Worm (Caenorhabditis elegans): Measurements from ENCODE around the gene T05A8.3.
A peak's percentile ranks its signal among the peaks of the same experiment; 100 is the strongest.

Gene T05A8.3

DNA sequence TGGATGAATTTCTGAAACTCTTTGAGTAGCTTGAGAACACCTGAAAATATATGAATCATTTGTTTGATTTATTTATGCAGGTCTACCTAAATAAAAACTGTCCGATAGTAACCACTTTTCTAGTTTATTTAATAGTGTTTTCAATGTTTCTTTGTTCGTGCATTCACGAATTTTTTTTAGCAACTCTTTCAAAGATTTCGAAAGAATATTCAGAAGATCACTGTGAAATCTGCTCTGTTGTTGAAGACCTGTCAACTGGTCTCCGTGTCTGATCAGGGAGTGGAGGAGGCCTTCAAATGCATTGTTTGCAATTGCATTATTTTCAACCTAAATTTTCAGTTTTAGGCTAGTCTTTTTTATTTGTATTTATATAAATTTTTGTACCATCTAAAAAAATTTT, 7.3 kb downstream of the T05A8.3 start, which contains the start of gene T05A8.1:
Gene T05A8.1, minus strand, starts transcription at position 101 of the 400 bp plus-strand sequence.
- no peak for TF ChIP-seq aly-2 (tag; optimal IDR thresholded peaks at IDR 0.05)
- no peak for TF ChIP-seq nhr-11 (tag; optimal IDR thresholded peaks at IDR 0.05)
- TF ChIP-seq ZK546.5 (tag; optimal IDR thresholded peaks at IDR 0.05), result no peak
- no peak for TF ChIP-seq egl-5 (tag; optimal IDR thresholded peaks at IDR 0.05)
- TF ChIP-seq mml-1 (tag; optimal IDR thresholded peaks at IDR 0.05), result no peak
- TF ChIP-seq ceh-9 (tag; optimal IDR thresholded peaks at IDR 0.05), result no peak
- no peak for TF ChIP-seq mdl-1 (tag; optimal IDR thresholded peaks at IDR 0.05)
- TF ChIP-seq hmg-11 (tag; optimal IDR thresholded peaks at IDR 0.05), result no peak
- TF ChIP-seq nhr-67 (tag; optimal IDR thresholded peaks at IDR 0.05), result no peak
- TF ChIP-seq nhr-76 (tag; optimal IDR thresholded peaks at IDR 0.05), result no peak
- TF ChIP-seq fkh-10 (GFP tag; optimal IDR thresholded peaks at IDR 0.05), result no peak
- TF ChIP-seq ztf-11 (tag; optimal IDR thresholded peaks at IDR 0.05), result no peak
- no peak for TF ChIP-seq pqm-1 (tag; optimal IDR thresholded peaks at IDR 0.05)
- no peak for TF ChIP-seq pha-4 (tag; optimal IDR thresholded peaks at IDR 0.05)

DNA sequence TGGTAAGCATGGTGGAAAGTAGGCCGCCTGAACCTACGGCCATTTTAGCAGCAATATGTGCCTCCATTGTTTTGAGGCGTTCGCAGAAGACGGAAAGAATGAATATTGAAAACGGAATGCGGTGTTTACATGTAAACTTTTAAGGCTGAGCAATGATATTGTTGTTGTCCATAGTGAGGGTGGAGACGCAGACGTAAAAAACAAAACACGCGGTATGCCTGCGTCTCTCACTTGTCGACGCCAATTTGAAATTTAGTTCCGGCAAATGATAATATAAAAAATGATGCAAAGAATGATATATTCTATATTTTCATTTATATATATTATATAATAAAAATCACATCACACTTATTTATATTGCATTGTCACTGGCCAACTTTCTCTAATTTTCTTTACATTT, 9.4 kb downstream of the T05A8.3 start, which contains the start of gene Y47G7B.2:
Gene Y47G7B.2, minus strand, starts transcription at position 143 of the 400 bp plus-strand sequence.
- TF ChIP-seq fkh-10 (GFP tag; optimal IDR thresholded peaks at IDR 0.05) (no peak), egl-5 (tag; optimal IDR thresholded peaks at IDR 0.05) (peak; percentile 15), tbx-2 (tag; optimal IDR thresholded peaks at IDR 0.05) (no peak), lin-39 (tag; optimal IDR thresholded peaks at IDR 0.05) (peak; percentile 16), elt-2 (tag; optimal IDR thresholded peaks at IDR 0.05) (peak; percentile 23)

DNA sequence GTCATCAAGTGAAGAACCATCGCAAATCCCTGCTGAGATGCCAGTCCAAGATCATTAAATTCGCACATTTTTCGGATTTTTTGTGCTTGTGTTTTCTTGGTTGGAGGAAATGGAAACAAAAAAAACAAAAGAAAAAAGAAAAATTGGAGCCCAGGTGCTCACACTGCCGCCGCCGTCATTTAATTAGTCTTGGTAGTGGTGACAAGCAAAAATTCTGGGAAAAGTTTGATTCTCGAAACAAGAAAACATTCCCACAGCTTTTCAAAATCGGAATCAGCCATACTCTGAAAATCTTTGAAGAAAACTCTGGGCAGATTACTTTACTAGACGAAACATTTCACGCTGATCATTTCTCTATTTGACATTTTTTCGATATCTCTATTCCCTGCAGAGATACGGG, 12.0 kb downstream of the T05A8.3 start, which contains the start of gene srh-128:
Gene srh-128, minus strand, starts transcription at position 101 of the 400 bp plus-strand sequence.
- TF ChIP-seq ceh-16 (tag; optimal IDR thresholded peaks at IDR 0.05) (no peak), aly-2 (tag; optimal IDR thresholded peaks at IDR 0.05) (no peak), lsy-12 (tag; optimal IDR thresholded peaks at IDR 0.05) (no peak), elt-2 (tag; optimal IDR thresholded peaks at IDR 0.05) (no peak), ceh-9 (tag; optimal IDR thresholded peaks at IDR 0.05) (no peak), sea-2 (GFP tag; optimal IDR thresholded peaks at IDR 0.05) (no peak), fos-1 (tag; optimal IDR thresholded peaks at IDR 0.05) (no peak), nhr-28 (tag; optimal IDR thresholded peaks at IDR 0.05) (no peak), ama-1 (optimal IDR thresholded peaks at IDR 0.05) (no peak), daf-12 (tag; optimal IDR thresholded peaks at IDR 0.05) (no peak), nhr-67 (tag; optimal IDR thresholded peaks at IDR 0.05) (no peak), nhr-43 (tag; optimal IDR thresholded peaks at IDR 0.05; ENCODE audit: poor library complexity, severe bottlenecking) (no peak), lin-39 (tag; optimal IDR thresholded peaks at IDR 0.05) (no peak), tbx-2 (tag; optimal IDR thresholded peaks at IDR 0.05) (no peak)

DNA sequence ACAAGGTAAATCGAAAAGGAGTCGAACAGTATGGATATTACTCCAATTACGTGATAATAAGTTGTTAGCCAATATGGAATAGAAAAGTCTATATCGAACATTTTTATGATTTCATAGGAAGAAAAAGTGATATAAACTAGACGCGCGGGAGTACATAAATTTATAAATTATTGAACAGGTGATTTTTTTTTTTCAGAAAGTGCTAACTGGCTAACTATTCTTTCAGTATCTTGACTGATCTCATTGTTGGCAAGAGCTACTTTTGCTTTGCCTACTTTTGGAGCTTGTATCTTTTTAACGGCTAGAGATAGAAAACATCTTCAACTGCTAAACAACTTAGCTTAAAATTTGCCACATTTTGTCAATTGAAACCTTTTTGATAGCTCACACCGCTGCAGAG, 14.5 kb downstream of the T05A8.3 start, which contains the start of gene sri-60:
Gene sri-60, minus strand, starts transcription at position 101 of the 400 bp plus-strand sequence.
- TF ChIP-seq nhr-23 (tag; optimal IDR thresholded peaks at IDR 0.05) (no peak), sea-2 (GFP tag; optimal IDR thresholded peaks at IDR 0.05) (no peak), mdl-1 (tag; optimal IDR thresholded peaks at IDR 0.05) (no peak), ceh-16 (tag; optimal IDR thresholded peaks at IDR 0.05) (no peak), nhr-43 (tag; optimal IDR thresholded peaks at IDR 0.05; ENCODE audit: poor library complexity, severe bottlenecking) (no peak), elt-2 (tag; optimal IDR thresholded peaks at IDR 0.05) (no peak), R02D3.7 (tag; optimal IDR thresholded peaks at IDR 0.05) (no peak), nhr-28 (tag; optimal IDR thresholded peaks at IDR 0.05) (no peak), ceh-28 (tag; optimal IDR thresholded peaks at IDR 0.05) (no peak), daf-12 (tag; optimal IDR thresholded peaks at IDR 0.05) (no peak), ztf-4 (tag; optimal IDR thresholded peaks at IDR 0.05) (no peak), lin-15B (tag; optimal IDR thresholded peaks at IDR 0.05) (no peak), eor-1 (tag; optimal IDR thresholded peaks at IDR 0.05) (no peak), elt-3 (tag; optimal IDR thresholded peaks at IDR 0.05) (no peak), ama-1 (optimal IDR thresholded peaks at IDR 0.05) (no peak), nhr-77 (tag; optimal IDR thresholded peaks at IDR 0.05) (no peak), lsy-12 (tag; optimal IDR thresholded peaks at IDR 0.05) (no peak), egl-27 (tag; optimal IDR thresholded peaks at IDR 0.05) (no peak)

DNA sequence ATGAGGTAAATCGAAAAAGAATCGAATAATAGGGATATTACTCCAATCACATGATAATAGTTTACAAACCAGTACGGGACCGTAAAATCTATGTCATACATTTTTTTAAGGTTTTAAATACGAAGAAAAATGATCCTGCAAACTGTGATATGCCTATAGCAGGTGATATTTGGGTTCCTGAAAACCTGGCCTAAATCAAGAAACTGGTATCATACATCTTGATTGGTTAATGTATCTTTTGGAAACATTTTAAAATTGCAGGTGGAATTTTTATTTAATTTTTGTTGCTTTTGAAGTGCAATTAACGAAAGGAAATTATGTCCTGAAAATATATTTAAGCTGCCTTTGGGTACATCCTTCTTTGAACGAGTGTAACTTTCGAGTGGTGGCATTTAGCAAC, 17.0 kb downstream of the T05A8.3 start, which contains the start of gene sri-61:
Gene sri-61, minus strand, starts transcription at position 101 of the 400 bp plus-strand sequence.
- TF ChIP-seq lin-39 (tag; optimal IDR thresholded peaks at IDR 0.05), result no peak
- no peak for TF ChIP-seq fkh-10 (GFP tag; optimal IDR thresholded peaks at IDR 0.05)
- no peak for TF ChIP-seq hmg-11 (tag; optimal IDR thresholded peaks at IDR 0.05)
- TF ChIP-seq unc-62 (GFP tag; optimal IDR thresholded peaks at IDR 0.05), result no peak
- no peak for TF ChIP-seq mml-1 (tag; optimal IDR thresholded peaks at IDR 0.05)
- no peak for TF ChIP-seq egl-5 (tag; optimal IDR thresholded peaks at IDR 0.05)
- no peak for TF ChIP-seq ZK546.5 (tag; optimal IDR thresholded peaks at IDR 0.05)
- TF ChIP-seq pha-4 (tag; optimal IDR thresholded peaks at IDR 0.05), result no peak
- TF ChIP-seq egl-27 (tag; optimal IDR thresholded peaks at IDR 0.05), result no peak
- TF ChIP-seq nhr-25 (tag; optimal IDR thresholded peaks at IDR 0.05), result no peak
- no peak for TF ChIP-seq elt-2 (tag; optimal IDR thresholded peaks at IDR 0.05)
- no peak for TF ChIP-seq nhr-12 (tag; optimal IDR thresholded peaks at IDR 0.05)
- TF ChIP-seq lsy-12 (tag; optimal IDR thresholded peaks at IDR 0.05), result no peak
- no peak for TF ChIP-seq nhr-77 (tag; optimal IDR thresholded peaks at IDR 0.05)
- TF ChIP-seq nfya-1 (tag; optimal IDR thresholded peaks at IDR 0.05; ENCODE audit: insufficient read depth), result no peak
- TF ChIP-seq unc-39 (tag; optimal IDR thresholded peaks at IDR 0.05), result no peak

Measured in whole organism, L3 larva.